Worm (Caenorhabditis elegans) whole organism, L4/young adult: ENCODE data around the gene srr-1.

Source experiments
- W03F9.2 ChIP-seq: fragments of 150-350 bp; optimal IDR thresholded peaks from 2 replicates; lab custom pipeline; 2014; ENCODE audit warnings: missing biosample characterization, missing genetic modification characterization
- him-1 ChIP-seq: sonication (generic microtip); optimal IDR thresholded peaks from 2 replicates; lab custom pipeline; 2016; ENCODE audit warnings: missing genotype, missing genetic modification reagents, missing genetic modification characterization, missing compliant biosample characterization

- no peak for TF ChIP-seq him-1 (tag; lab: Kevin White, UChicago)
- no peak for TF ChIP-seq W03F9.2 (tag; lab: Kevin White, UChicago)
Observed at ce11 chrV:13081197-13081747, 27.7 kb upstream of the srr-1 start.
